Fruit fly (Drosophila melanogaster): ENCODE measurements around the gene GatC.
A peak's percentile ranks its signal among the peaks of the same experiment; 100 is the strongest.

Gene GatC

dm6 chr2L:13877934-13878580 lies 45.2 kb upstream of the GatC start:
- TF ChIP-seq dsx (GFP tag; optimal IDR thresholded peaks at IDR 0.05; ENCODE audit: poor library complexity, severe bottlenecking): no peak
- no peak for TF ChIP-seq CG4318 (GFP tag; optimal IDR thresholded peaks at IDR 0.05)
- no peak for TF ChIP-seq CG34406 (GFP tag; optimal IDR thresholded peaks at IDR 0.05)
- no peak for TF ChIP-seq CG6792 (GFP tag; optimal IDR thresholded peaks at IDR 0.05)
- no peak for TF ChIP-seq pdm3 (GFP tag; optimal IDR thresholded peaks at IDR 0.05)
- no peak for TF ChIP-seq CG8119 (GFP tag; IDR thresholded peaks at IDR 0.05)
- TF ChIP-seq vri (GFP tag; optimal IDR thresholded peaks at IDR 0.05): peak; percentile 3
- no peak for TF ChIP-seq dac (GFP tag; optimal IDR thresholded peaks at IDR 0.05)
- peak; percentile 81 for TF ChIP-seq Eip78C (GFP tag)

dm6 chr2L:13876698-13877097 lies 43.8 kb upstream of the GatC start:
- TF ChIP-seq CG16779 (tag; optimal IDR thresholded peaks at IDR 0.05) (no peak), Sox15 (GFP tag; optimal IDR thresholded peaks at IDR 0.05) (no peak), esn (GFP tag; optimal IDR thresholded peaks at IDR 0.05) (peak; percentile 4), OdsH (GFP tag; optimal IDR thresholded peaks at IDR 0.05) (peak; percentile 3), Eip78C (GFP tag) (peak; percentile 46)

dm6 chr2L:13873147-13873546 lies 40.2 kb upstream of the GatC start:
- TF ChIP-seq fd85E (GFP tag; optimal IDR thresholded peaks at IDR 0.05): no peak
- no peak for TF ChIP-seq salr (GFP tag; optimal IDR thresholded peaks at IDR 0.05)
- TF ChIP-seq Eip93F (GFP tag; optimal IDR thresholded peaks at IDR 0.05): no peak
- no peak for TF ChIP-seq CG3919 (GFP tag; optimal IDR thresholded peaks at IDR 0.05)
- TF ChIP-seq vri (GFP tag; optimal IDR thresholded peaks at IDR 0.05): no peak
- no peak for TF ChIP-seq ss (GFP tag; optimal IDR thresholded peaks at IDR 0.05)
- TF ChIP-seq CG32006 (GFP tag; optimal IDR thresholded peaks at IDR 0.05): no peak
- no peak for TF ChIP-seq CG8319 (GFP tag; optimal IDR thresholded peaks at IDR 0.05)
- no peak for TF ChIP-seq Ets21C (GFP tag; optimal IDR thresholded peaks at IDR 0.05)
- TF ChIP-seq esn (GFP tag; optimal IDR thresholded peaks at IDR 0.05): no peak
- TF ChIP-seq Sox102F (GFP tag; optimal IDR thresholded peaks at IDR 0.05): no peak
- no peak for TF ChIP-seq cyc (GFP tag; optimal IDR thresholded peaks at IDR 0.05)
- no peak for TF ChIP-seq CG9139 (GFP tag; optimal IDR thresholded peaks at IDR 0.05)
- TF ChIP-seq spab (GFP tag; optimal IDR thresholded peaks at IDR 0.05): no peak
- no peak for TF ChIP-seq CG4318 (GFP tag; optimal IDR thresholded peaks at IDR 0.05)

dm6 chr2L:13869400-13869799 lies 36.5 kb upstream of the GatC start:
- TF ChIP-seq CG9139 (GFP tag; optimal IDR thresholded peaks at IDR 0.05): no peak
- peak in 1 of 2 experiments; percentile 67 for TF ChIP-seq ss (GFP tag; optimal IDR thresholded peaks at IDR 0.05)

- TF ChIP-seq vri (GFP tag; optimal IDR thresholded peaks at IDR 0.05) (no peak), CG16779 (tag; optimal IDR thresholded peaks at IDR 0.05) (no peak), CG10669 (GFP tag; optimal IDR thresholded peaks at IDR 0.05) (no peak), CG8319 (GFP tag; optimal IDR thresholded peaks at IDR 0.05) (no peak), Eip93F (GFP tag; optimal IDR thresholded peaks at IDR 0.05) (no peak), Eip78C (GFP tag) (no peak), Hr4 (GFP tag; optimal IDR thresholded peaks at IDR 0.05) (no peak), OdsH (GFP tag; optimal IDR thresholded peaks at IDR 0.05) (no peak), fkh (GFP tag; optimal IDR thresholded peaks at IDR 0.05) (no peak), Gug (GFP tag; IDR thresholded peaks at IDR 0.05) (no peak), CG6792 (GFP tag; optimal IDR thresholded peaks at IDR 0.05) (no peak), CG4318 (GFP tag; optimal IDR thresholded peaks at IDR 0.05) (no peak), svp (GFP tag) (no peak), cyc (GFP tag; optimal IDR thresholded peaks at IDR 0.05) (no peak), Lpt (GFP tag; optimal IDR thresholded peaks at IDR 0.05) (no peak), Ets96B (tag; optimal IDR thresholded peaks at IDR 0.05) (no peak), CG11902 (GFP tag; optimal IDR thresholded peaks at IDR 0.05) (no peak)
Observed at dm6 chr2L:13867653-13868052, 34.7 kb upstream of the GatC start.
